Worm (Caenorhabditis elegans): ENCODE results near the gene ncx-3.

DNA sequence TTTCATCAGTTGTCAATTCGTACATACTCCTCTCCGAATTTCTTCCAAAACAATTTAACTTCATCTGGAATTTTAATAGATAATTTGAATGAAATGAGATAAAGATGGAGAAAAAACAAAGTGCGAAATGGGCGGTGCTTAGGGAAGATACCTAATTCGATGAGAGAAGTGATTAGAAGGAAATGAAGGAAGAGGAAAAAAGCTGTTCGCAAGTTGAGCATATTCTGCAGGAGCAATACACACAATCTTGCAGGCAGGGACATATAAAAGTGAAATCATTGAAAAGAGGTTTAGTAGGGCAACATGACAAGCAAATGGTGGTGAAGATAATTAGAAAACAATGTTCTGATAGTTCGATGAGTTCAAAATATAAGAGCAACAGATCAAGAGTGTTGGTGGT is 4.7 kb upstream of the ncx-3 start, which contains the start of gene glb-21:
- TF ChIP-seq hlh-6 (tag; optimal IDR thresholded peaks at IDR 0.05): no peak
- TF ChIP-seq ama-1 (optimal IDR thresholded peaks at IDR 0.05): no peak
- TF ChIP-seq pat-9 (tag; optimal IDR thresholded peaks at IDR 0.05): no peak
- TF ChIP-seq elt-2 (tag; optimal IDR thresholded peaks at IDR 0.05): no peak
- no peak for TF ChIP-seq nhr-11 (tag; optimal IDR thresholded peaks at IDR 0.05)
- no peak for TF ChIP-seq unc-42 (tag; optimal IDR thresholded peaks at IDR 0.05)
- no peak for TF ChIP-seq fkh-10 (GFP tag; optimal IDR thresholded peaks at IDR 0.05)
- no peak for TF ChIP-seq ceh-14 (tag; optimal IDR thresholded peaks at IDR 0.05)
- TF ChIP-seq hlh-13 (GFP tag; optimal IDR thresholded peaks at IDR 0.05): no peak

Data from whole organism, late embryonic.